Worm (Caenorhabditis elegans): ENCODE measurements around the gene sym-3.

- no peak for TF ChIP-seq him-1 (tag; optimal IDR thresholded peaks at IDR 0.05)
- no peak for TF ChIP-seq W03F9.2 (tag; optimal IDR thresholded peaks at IDR 0.05)
These were observed 44.6 kb downstream of the sym-3 start for ce11 chrX:5818176-5818575.

All from whole organism, L4/young adult.